Worm (Caenorhabditis elegans): ENCODE results near the gene srh-68.

Gene srh-68

DNA sequence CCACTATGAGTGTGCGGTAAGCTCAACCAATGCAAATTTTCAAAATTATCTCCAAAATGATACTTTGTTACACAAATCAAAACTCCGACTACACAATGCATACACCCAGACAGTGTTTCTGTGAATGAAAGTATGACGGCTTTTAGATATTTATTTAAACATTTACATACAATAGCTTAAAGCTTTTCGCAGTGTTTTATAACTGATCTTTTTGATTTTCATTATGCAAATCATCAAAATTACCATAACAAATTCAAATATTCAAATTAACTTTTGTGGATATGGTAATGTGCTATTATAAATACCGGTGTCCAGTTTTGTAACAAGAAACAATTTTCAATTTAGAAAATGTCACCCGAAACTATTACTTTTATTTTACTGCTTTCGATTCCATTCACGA, 39.3 kb downstream of the srh-68 start, which contains the start of the genes F49C5.5 and F49C5.10:
Gene F49C5.5 (minus strand): TSS at position 101 of the 400 bp plus-strand sequence.
Gene F49C5.10 (plus strand): TSS at position 344 of the 400 bp plus-strand sequence.
- TF ChIP-seq nhr-28 (tag; optimal IDR thresholded peaks at IDR 0.05) (no peak), ztf-4 (tag; optimal IDR thresholded peaks at IDR 0.05) (no peak), nhr-11 (tag; optimal IDR thresholded peaks at IDR 0.05) (no peak), aly-2 (tag; optimal IDR thresholded peaks at IDR 0.05) (no peak), skn-1 (tag; optimal IDR thresholded peaks at IDR 0.05) (no peak), R02D3.7 (tag; optimal IDR thresholded peaks at IDR 0.05) (no peak), mdl-1 (tag; optimal IDR thresholded peaks at IDR 0.05) (no peak), ztf-11 (tag; optimal IDR thresholded peaks at IDR 0.05) (no peak)

DNA sequence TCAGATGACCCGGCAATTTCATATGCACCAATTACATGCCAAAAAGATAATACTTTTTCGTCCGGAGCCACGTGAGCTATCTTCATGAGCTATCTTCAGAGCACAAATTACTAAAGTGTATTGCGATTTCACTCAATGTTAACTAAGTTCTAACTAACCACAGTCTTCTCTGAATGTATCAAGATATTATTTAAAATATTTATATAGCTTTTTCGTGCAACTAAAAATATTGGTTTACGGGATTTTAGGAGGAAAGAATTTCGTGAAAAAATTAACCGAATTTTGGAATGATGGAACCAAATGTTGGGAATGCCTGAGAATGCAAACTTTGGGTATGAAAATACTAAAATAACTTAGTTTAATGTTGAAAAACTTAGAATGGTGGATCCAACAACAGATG, 40.4 kb downstream of the srh-68 start, which contains the start of gene F49C5.16:
Gene F49C5.16 (plus strand): TSS at position 301 of the 400 bp plus-strand sequence.
- TF ChIP-seq jun-1 (tag; optimal IDR thresholded peaks at IDR 0.05) (no peak), unc-62 (GFP tag; optimal IDR thresholded peaks at IDR 0.05) (no peak), lsy-12 (tag; optimal IDR thresholded peaks at IDR 0.05) (no peak), daf-12 (tag; optimal IDR thresholded peaks at IDR 0.05) (no peak), nhr-11 (tag; optimal IDR thresholded peaks at IDR 0.05) (no peak), zag-1 (tag; optimal IDR thresholded peaks at IDR 0.05) (no peak), nhr-237 (tag; optimal IDR thresholded peaks at IDR 0.05) (no peak), nhr-76 (tag; optimal IDR thresholded peaks at IDR 0.05) (no peak), tbx-2 (tag; optimal IDR thresholded peaks at IDR 0.05) (no peak), ztf-11 (tag; optimal IDR thresholded peaks at IDR 0.05) (no peak), ceh-9 (tag; optimal IDR thresholded peaks at IDR 0.05) (no peak), mdl-1 (tag; optimal IDR thresholded peaks at IDR 0.05) (no peak), fkh-10 (GFP tag; optimal IDR thresholded peaks at IDR 0.05) (no peak), nhr-25 (tag; optimal IDR thresholded peaks at IDR 0.05) (no peak)

DNA sequence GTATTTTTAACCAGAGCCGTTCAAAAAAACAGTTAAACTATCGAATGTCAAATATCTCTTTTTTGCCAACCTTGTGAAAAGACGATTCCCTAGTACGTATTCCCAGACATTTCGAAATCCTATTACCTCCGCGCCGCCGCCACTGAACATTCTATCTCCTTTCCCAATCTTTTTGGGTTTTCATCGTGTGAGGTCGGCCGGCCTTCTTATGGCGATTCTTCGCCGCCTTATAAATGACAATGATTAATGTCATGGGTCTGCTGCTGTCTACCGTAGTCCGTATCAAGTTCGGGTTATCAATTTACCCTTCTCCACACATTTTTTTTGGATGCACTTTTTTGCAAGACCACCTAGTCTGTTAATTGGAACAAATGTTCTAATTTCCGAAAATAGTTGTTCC, 42.5 kb downstream of the srh-68 start:
- TF ChIP-seq ceh-9 (tag; optimal IDR thresholded peaks at IDR 0.05) = no peak
- TF ChIP-seq ZK546.5 (tag; optimal IDR thresholded peaks at IDR 0.05) = no peak
- TF ChIP-seq ama-1 (optimal IDR thresholded peaks at IDR 0.05) = no peak
- peak; percentile 4 for TF ChIP-seq nhr-43 (tag; optimal IDR thresholded peaks at IDR 0.05; ENCODE audit: poor library complexity, severe bottlenecking)
- TF ChIP-seq egl-27 (tag; optimal IDR thresholded peaks at IDR 0.05) = no peak
- TF ChIP-seq nfya-1 (tag; optimal IDR thresholded peaks at IDR 0.05; ENCODE audit: insufficient read depth) = peak; percentile 75
- peak in 1 of 3 experiments; percentile 20 for TF ChIP-seq elt-3 (tag; optimal IDR thresholded peaks at IDR 0.05)
- TF ChIP-seq nhr-25 (tag; optimal IDR thresholded peaks at IDR 0.05) = peak; percentile 52
- TF ChIP-seq nhr-23 (tag; optimal IDR thresholded peaks at IDR 0.05) = no peak
- TF ChIP-seq fkh-2 (tag; optimal IDR thresholded peaks at IDR 0.05) = no peak
- TF ChIP-seq lin-39 (tag; optimal IDR thresholded peaks at IDR 0.05) = no peak
- TF ChIP-seq lin-15B (tag; optimal IDR thresholded peaks at IDR 0.05) = no peak

DNA sequence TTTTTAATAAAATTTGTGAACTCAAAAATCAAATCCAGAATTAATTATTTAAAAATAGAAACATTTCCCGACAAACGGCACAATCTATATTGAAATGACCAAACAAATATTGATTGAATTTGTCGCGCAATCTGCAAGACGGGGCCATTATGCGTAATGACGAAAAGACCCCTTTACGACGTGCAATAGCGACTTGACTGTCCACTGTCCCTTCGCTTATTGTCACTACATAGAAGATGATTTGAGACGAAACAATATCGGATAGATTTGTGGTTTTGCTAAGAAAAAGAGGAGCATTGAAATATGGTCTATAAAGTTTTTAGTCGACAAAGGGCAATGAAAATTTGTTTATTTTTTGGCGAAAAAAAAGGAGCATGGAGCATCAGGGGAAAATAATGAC, 43.8 kb downstream of the srh-68 start:
- TF ChIP-seq R02D3.7 (tag; optimal IDR thresholded peaks at IDR 0.05) (no peak), fos-1 (tag; optimal IDR thresholded peaks at IDR 0.05) (no peak), nfya-1 (tag; optimal IDR thresholded peaks at IDR 0.05; ENCODE audit: insufficient read depth) (no peak), fkh-2 (tag; optimal IDR thresholded peaks at IDR 0.05) (no peak), ceh-82 (tag; optimal IDR thresholded peaks at IDR 0.05) (no peak), nhr-76 (tag; optimal IDR thresholded peaks at IDR 0.05) (no peak), ceh-9 (tag; optimal IDR thresholded peaks at IDR 0.05) (no peak), tbx-2 (tag; optimal IDR thresholded peaks at IDR 0.05) (no peak), fkh-10 (GFP tag; optimal IDR thresholded peaks at IDR 0.05) (no peak), eor-1 (tag; optimal IDR thresholded peaks at IDR 0.05) (no peak), jun-1 (tag; optimal IDR thresholded peaks at IDR 0.05) (no peak), nhr-237 (tag; optimal IDR thresholded peaks at IDR 0.05) (no peak), daf-12 (tag; optimal IDR thresholded peaks at IDR 0.05) (no peak), sea-2 (GFP tag; optimal IDR thresholded peaks at IDR 0.05) (no peak), elt-1 (tag; optimal IDR thresholded peaks at IDR 0.05) (no peak), ZK546.5 (tag; optimal IDR thresholded peaks at IDR 0.05) (no peak), elt-3 (tag; optimal IDR thresholded peaks at IDR 0.05) (no peak), lin-15B (tag; optimal IDR thresholded peaks at IDR 0.05) (no peak), skn-1 (tag; optimal IDR thresholded peaks at IDR 0.05) (no peak)

DNA sequence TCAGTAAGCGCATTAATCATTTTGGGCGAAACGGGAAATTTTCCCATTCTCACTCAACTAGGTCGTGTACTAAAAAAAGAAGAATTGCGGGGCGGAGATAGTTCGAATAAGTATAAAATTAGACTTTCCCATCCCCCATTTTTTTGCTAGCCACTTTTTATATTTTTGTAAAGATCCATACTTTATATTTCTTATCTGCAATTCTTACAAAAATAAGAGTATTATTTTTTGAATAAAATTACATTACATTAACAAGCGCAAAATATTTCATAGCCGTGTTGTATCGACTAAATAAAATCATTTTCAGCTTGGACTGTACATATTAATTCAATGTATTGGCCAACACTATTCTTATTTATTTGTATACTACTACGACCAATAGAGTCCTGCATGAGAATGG, 48.4 kb downstream of the srh-68 start, which contains the start of gene F49C5.11:
Gene F49C5.11 (plus strand): TSS at position 301 of the 400 bp plus-strand sequence.
- TF ChIP-seq egl-27 (tag; optimal IDR thresholded peaks at IDR 0.05) (no peak), ztf-4 (tag; optimal IDR thresholded peaks at IDR 0.05) (no peak), nhr-67 (tag; optimal IDR thresholded peaks at IDR 0.05) (no peak), nhr-43 (tag; optimal IDR thresholded peaks at IDR 0.05; ENCODE audit: poor library complexity, severe bottlenecking) (no peak), tbx-2 (tag; optimal IDR thresholded peaks at IDR 0.05) (no peak), mdl-1 (tag; optimal IDR thresholded peaks at IDR 0.05) (no peak), nhr-237 (tag; optimal IDR thresholded peaks at IDR 0.05) (no peak), unc-62 (GFP tag; optimal IDR thresholded peaks at IDR 0.05) (no peak), elt-3 (tag; optimal IDR thresholded peaks at IDR 0.05) (no peak), hmg-11 (tag; optimal IDR thresholded peaks at IDR 0.05) (no peak), daf-12 (tag; optimal IDR thresholded peaks at IDR 0.05) (no peak), fkh-2 (tag; optimal IDR thresholded peaks at IDR 0.05) (no peak), fos-1 (tag; optimal IDR thresholded peaks at IDR 0.05) (no peak), nfya-1 (tag; optimal IDR thresholded peaks at IDR 0.05; ENCODE audit: insufficient read depth) (no peak), nhr-28 (tag; optimal IDR thresholded peaks at IDR 0.05) (no peak), nhr-77 (tag; optimal IDR thresholded peaks at IDR 0.05) (no peak)
